Worm (Caenorhabditis elegans) whole organism, dauer: ENCODE data around the gene H20E11.1.

Experiments
- unc-62 ChIP-seq: sonication (generic microtip); optimal IDR thresholded peaks from 2 replicates; lab custom pipeline; 2017; ENCODE audit warnings: missing biosample characterization, missing genetic modification reagents, missing genetic modification characterization

Gene H20E11.1

ce11 chrIV:6829902-6830301 is at the start of gene H20E11.1:
Gene H20E11.1, plus strand, starts transcription at chrIV:6830145.
- no peak for TF ChIP-seq unc-62 (GFP tag; lab: Kevin White, UChicago)

- TF ChIP-seq unc-62 (GFP tag; lab: Kevin White, UChicago): no peak
Observed at ce11 chrIV:6785151-6785550, 44.8 kb upstream of the H20E11.1 start, which contains the start of gene dyci-1. Gene dyci-1, minus strand, starts transcription at chrIV:6785272.

DNA sequence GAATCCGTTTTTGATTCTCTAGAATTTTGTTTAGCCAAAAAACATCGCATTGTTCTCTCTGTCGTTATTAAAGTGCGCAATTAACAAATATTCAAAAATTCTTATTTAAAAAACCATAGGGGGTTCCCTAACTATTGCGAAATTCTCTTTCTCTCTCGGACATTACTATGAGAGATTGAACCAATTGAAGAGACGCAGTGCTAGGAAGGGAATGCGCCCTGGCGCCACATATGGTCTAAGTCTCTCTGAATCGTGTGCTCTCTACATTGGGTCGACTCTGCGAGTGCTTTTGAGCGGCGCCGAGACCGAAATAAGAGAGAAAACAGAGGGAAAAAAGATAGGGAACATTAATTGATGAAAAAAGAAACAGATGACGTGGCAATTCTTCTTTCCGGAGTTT is 44.1 kb upstream of the H20E11.1 start:
- no peak for TF ChIP-seq unc-62 (GFP tag; lab: Kevin White, UChicago)

- no peak for TF ChIP-seq unc-62 (GFP tag; lab: Kevin White, UChicago)
Observed at ce11 chrIV:6789950-6790349, 40.0 kb upstream of the H20E11.1 start.

DNA sequence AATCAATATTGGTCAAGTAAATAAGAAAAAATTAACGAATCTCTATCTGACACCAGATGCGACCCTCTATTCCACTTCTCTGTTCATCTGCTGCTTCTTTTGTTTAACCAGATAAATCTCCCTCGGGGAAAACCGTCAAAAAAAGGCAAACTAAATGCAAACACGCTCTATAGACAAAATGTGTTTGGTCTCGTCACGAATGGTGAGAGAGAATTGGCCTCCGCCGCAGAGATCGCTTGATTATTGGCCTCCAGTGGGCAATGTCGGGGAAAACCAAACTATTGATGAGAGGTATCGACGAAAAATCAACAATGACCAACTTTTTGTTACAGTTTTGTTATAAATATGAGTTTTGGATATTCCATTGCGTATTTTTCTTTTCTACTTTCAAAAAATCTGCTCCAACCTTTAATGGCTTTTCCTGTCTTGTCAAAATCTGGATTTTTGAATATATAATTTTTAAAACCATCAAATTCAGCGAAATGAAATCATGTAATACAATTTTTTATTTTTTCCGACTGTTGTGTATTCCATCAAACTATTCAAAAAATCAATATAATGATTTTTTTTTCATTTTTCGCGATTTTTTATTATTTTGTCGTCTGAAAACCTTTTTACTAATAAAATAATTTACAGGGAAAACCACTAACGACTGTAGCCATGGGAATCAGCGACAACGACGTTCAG is 39.4 kb upstream of the H20E11.1 start, which contains the start of the genes C17H12.2 and vha-8:
Gene C17H12.2, minus strand, starts transcription at position 51 of the 687 bp plus-strand sequence.
Gene vha-8, plus strand, starts transcription at position 637 of the 687 bp plus-strand sequence.
- TF ChIP-seq unc-62 (GFP tag; lab: Kevin White, UChicago): peak; percentile 34

DNA sequence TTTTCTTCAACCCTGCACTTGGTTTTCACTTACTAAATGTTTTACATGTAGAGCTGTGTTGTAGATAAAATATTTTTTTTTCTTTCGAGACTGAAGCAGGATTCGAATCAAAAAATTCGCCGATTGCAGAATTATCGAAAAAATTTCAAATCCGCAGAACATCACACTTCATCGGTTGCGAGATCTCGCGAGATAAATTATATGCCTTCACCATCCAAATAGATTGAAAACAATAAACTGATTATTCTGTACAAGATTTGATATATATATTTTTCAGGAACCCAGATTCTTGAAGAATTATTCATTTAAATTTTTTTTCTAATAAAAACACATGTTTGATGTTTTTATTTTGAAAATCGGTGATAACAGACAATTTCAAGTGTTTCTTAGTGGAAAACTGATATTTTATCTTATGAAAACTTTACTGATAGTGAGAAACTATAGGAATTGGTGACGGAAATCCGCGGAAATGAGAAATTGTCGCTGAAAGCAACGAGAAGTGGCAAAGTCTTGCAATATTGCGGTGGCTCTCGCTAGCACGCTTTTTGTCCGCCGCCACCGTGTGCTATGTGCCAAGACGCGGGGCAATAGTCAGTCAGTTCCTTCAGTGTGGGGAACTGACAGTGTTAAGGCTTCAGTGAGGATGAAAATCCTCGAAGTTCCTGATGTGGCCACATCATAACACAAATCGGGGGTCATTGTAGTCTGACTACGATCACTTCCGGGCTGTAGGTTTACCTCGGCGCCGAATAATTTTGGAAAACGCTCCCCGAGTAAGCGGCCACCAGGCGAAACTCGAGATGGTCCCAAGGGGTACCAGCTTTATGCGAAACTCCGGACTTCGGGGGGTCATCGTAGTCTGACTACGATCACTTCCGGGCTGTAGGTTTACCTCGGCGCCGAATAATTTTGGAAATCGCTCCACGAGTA is 37.3 kb upstream of the H20E11.1 start:
- TF ChIP-seq unc-62 (GFP tag; lab: Kevin White, UChicago): no peak

DNA sequence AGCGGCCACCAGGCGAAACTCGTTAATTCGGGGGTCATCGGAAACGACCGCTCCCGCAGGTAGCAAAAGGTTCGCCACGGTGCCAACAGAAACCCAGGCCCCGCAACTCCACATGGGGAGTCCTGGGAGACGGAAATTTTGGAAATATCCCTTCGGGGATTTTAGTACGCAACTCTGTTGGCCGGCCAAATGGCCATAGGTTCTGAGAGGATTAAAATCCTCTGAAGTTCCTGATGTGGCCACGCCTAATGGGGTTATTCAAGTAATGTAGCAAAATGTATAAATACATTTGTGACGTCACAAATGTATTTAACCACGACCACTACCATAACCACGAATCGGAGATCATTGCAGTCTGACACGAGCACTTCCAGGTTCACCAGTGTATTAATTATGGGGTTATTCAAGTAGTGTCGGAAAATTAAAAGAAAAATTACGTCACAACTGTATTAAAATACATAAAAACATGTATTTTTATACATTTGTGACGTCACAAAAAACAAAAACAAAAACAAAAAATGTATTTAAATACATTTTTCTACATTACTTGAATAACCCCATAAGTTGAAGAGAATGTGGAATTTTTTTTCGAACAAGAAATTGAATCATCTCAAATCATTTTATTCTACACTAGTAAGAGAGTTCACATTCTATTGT is 36.5 kb upstream of the H20E11.1 start:
- no peak for TF ChIP-seq unc-62 (GFP tag; lab: Kevin White, UChicago)

DNA sequence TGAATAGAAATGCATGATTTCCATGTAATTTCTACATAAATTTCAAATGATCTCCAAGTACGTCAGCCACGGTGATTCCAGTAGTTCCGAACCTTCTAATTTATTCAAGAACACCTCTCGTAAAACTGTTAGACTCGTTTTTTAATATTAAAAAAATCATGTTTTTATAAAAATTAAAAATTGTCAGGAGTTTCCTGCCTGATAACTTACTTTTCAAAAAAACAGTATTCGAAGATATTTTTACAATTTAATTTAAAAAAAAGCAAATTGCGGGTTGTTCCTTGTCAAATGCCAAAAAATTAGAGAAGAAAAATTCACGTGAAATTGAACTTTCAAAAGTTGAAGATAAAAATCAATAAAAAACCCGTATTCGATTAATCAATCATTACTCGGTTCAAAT is 34.4 kb upstream of the H20E11.1 start, which contains the start of the genes C17H12.3 and C17H12.12:
Gene C17H12.3, minus strand, starts transcription at position 101 of the 400 bp plus-strand sequence.
Gene C17H12.12, plus strand, starts transcription at position 396 of the 400 bp plus-strand sequence.
- no peak for TF ChIP-seq unc-62 (GFP tag; lab: Kevin White, UChicago)

DNA sequence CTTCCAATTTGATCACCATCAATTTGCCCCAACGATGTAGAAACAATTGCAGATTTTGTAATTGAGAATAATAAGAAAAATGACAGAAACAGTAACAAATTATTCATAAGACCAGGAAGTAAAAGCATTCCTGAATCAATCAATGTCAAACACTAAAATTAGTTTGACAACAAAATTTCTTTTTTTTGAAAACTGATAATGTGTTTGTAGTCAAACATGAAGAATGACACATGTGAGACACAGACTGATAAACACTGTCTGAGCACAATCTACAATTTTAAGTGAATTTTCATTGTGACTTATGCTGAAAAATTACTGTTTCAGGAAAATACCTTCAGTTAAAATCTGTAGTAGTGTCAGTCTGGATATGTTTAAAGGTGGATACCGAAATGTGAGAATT is 27.8 kb upstream of the H20E11.1 start, which contains the start of the genes cest-4 and C17H12.11:
Gene cest-4, minus strand, starts transcription at position 206 of the 400 bp plus-strand sequence.
Gene C17H12.11, plus strand, starts transcription at position 256 of the 400 bp plus-strand sequence.
- no peak for TF ChIP-seq unc-62 (GFP tag; lab: Kevin White, UChicago)

- TF ChIP-seq unc-62 (GFP tag; lab: Kevin White, UChicago): no peak
Observed at ce11 chrIV:6803294-6803693, 26.7 kb upstream of the H20E11.1 start.

- no peak for TF ChIP-seq unc-62 (GFP tag; lab: Kevin White, UChicago)
Observed at ce11 chrIV:6803805-6804344, 26.1 kb upstream of the H20E11.1 start.

- no peak for TF ChIP-seq unc-62 (GFP tag; lab: Kevin White, UChicago)
Observed at ce11 chrIV:6804815-6805214, 25.1 kb upstream of the H20E11.1 start, which contains the start of gene C17H12.37. Gene C17H12.37, plus strand, starts transcription at chrIV:6805115.

DNA sequence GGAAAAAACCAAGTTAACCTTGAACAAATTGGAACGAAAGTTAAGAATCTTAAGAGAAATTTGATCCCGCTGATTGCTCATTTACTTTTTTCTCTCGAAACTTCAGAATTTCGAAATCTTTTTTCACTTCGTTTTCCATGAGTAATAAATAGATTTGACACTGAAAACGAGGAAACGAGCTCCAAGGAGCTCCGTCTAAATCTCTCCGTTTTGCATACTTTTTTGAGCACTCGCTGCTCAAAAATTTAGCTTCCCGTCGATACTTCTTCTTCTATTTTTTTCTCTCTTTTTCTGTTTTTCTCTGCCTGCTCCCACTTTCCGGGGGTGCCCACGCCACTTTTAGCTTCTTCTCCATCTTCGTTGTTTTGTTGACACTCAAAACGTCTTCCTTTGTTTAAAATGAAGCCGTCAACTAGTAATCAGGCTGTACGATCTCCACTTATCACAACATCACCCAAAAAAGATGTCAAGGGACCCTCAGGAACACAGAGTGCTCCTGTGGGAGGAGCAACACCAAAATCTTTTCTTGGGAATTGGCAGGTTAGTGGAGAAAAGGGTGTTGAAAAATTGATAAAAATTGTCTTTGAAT is 23.4 kb upstream of the H20E11.1 start, which contains the start of gene C17H12.10:
Gene C17H12.10, plus strand, starts transcription at position 325 of the 589 bp plus-strand sequence.
- TF ChIP-seq unc-62 (GFP tag; lab: Kevin White, UChicago): no peak

ce11 chrIV:6809756-6810155 is 20.2 kb upstream of the H20E11.1 start:
- TF ChIP-seq unc-62 (GFP tag; lab: Kevin White, UChicago): no peak
